Fruit fly (Drosophila melanogaster) S2 (cell line): Measurements from ENCODE around the gene CG12020.

ENCODE experiments used
- CG8478 ChIP-seq: fragments of >200 bp; optimal IDR thresholded peaks from 2 replicates; lab custom pipeline; 2018
- CTCF ChIP-seq, 2 experiments: fragments of >200 bp; optimal IDR thresholded peaks; 2 replicates each; lab custom pipeline; 2018

DNA sequence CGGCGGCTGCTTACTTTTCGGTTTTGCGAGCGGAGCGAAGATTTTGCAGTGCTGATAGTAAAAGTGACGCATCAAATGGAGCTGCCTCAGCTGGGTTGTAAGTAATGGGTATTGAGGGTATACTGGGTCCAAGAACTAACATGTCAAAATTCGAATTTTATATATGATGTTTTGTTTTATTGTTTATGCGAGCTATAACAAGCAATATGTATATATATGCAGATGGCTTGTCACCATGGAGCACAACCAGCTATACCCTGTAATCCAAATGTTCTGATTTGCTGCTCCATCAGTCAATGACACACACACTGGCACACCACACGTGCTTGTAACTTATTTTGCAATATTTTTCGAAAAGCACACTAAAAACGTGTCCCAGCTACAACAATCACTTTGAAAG is 32.4 kb downstream of the CG12020 start:
- no peak for TF ChIP-seq CTCF (optimal IDR thresholded peaks at IDR 0.05; lab: Kevin White, UChicago)
- TF ChIP-seq CG8478 (lab: Kevin White, UChicago), result no peak
